Fruit fly (Drosophila melanogaster) whole organism, adult: ENCODE results near the gene Grip84.

Source experiments
- CG11617 ChIP-seq: fragments of 200-800 bp; sonication (Bioruptor generic); optimal IDR thresholded peaks from 2 replicates; lab custom pipeline; 2017; ENCODE audit warnings: mild to moderate bottlenecking, missing biosample characterization, missing genetic modification reagents, missing genetic modification characterization
- CG12768 ChIP-seq: fragments of 200-800 bp; sonication (Bioruptor generic); optimal IDR thresholded peaks from 2 replicates; lab custom pipeline; 2017; ENCODE audit warnings: missing biosample characterization, missing genetic modification characterization, mild to moderate bottlenecking, moderate library complexity, missing genetic modification reagents
- CG14711 ChIP-seq: fragments of 200-800 bp; sonication (Bioruptor generic); optimal IDR thresholded peaks from 2 replicates; lab custom pipeline; 2018; ENCODE audit warnings: missing biosample characterization, mild to moderate bottlenecking, missing genetic modification characterization, moderate library complexity
- CG1620 ChIP-seq: fragments of 200-800 bp; sonication (Bioruptor generic); optimal IDR thresholded peaks from 2 replicates; lab custom pipeline; 2016; ENCODE audit warnings: missing biosample characterization, missing genetic modification characterization
- CG33017 ChIP-seq: fragments of 200-800 bp; sonication (Bioruptor generic); optimal IDR thresholded peaks from 2 replicates; lab custom pipeline; 2018; ENCODE audit warnings: missing biosample characterization, mild to moderate bottlenecking, missing genetic modification characterization, moderate library complexity
- CG5204 ChIP-seq: fragments of 200-800 bp; sonication (Bioruptor generic); optimal IDR thresholded peaks from 2 replicates; lab custom pipeline; 2016; ENCODE audit warnings: missing biosample characterization, missing genetic modification characterization
- CG7045 ChIP-seq: fragments of 200-800 bp; sonication (Bioruptor generic); optimal IDR thresholded peaks from 2 replicates; lab custom pipeline; 2017; ENCODE audit warnings: missing biosample characterization, mild to moderate bottlenecking, missing genetic modification characterization
- CG7101 ChIP-seq: fragments of 200-800 bp; sonication (Bioruptor generic); optimal IDR thresholded peaks from 2 replicates; lab custom pipeline; 2018; ENCODE audit warnings: missing biosample characterization, mild to moderate bottlenecking, missing genetic modification characterization, moderate library complexity
- Clk ChIP-seq: fragments of 200-800 bp; sonication (Bioruptor generic); optimal IDR thresholded peaks from 2 replicates; lab custom pipeline; 2017; ENCODE audit warnings: missing biosample characterization, missing genetic modification characterization
- Crg-1 ChIP-seq: fragments of 200-800 bp; sonication (Bioruptor generic); optimal IDR thresholded peaks from 2 replicates; lab custom pipeline; 2016; ENCODE audit warnings: missing biosample characterization, missing genetic modification characterization
- Hr96 ChIP-seq: fragments of 200-800 bp; sonication (Bioruptor generic); optimal IDR thresholded peaks from 2 replicates; lab custom pipeline; 2016; ENCODE audit warnings: missing biosample characterization, missing genetic modification characterization
- Mnt ChIP-seq: fragments of 200-800 bp; sonication (Bioruptor generic); optimal IDR thresholded peaks from 2 replicates; lab custom pipeline; 2016; ENCODE audit warnings: missing biosample characterization, mild to moderate bottlenecking, missing genetic modification characterization
- bab1 ChIP-seq: fragments of 200-800 bp; sonication (Bioruptor generic); optimal IDR thresholded peaks from 3 replicates; lab custom pipeline; 2019; ENCODE audit warnings: missing biosample characterization, mild to moderate bottlenecking, missing genetic modification characterization, moderate library complexity
- cic ChIP-seq: fragments of 200-800 bp; sonication (Bioruptor generic); optimal IDR thresholded peaks from 2 replicates; lab custom pipeline; 2017; ENCODE audit warnings: missing biosample characterization, mild to moderate bottlenecking, missing genetic modification characterization, moderate library complexity
- cnc ChIP-seq, 2 experiments: fragments of >200 bp; optimal IDR thresholded peaks; 2 replicates each; lab custom pipeline; 2017
- kay ChIP-seq: fragments of 200-800 bp; sonication (Bioruptor generic); peaks from one replicate; lab custom pipeline; 2016; ENCODE audit warnings: missing biosample characterization, missing genetic modification characterization, borderline replicate concordance
- ovo ChIP-seq: fragments of 200-800 bp; sonication (Bioruptor generic); optimal IDR thresholded peaks from 2 replicates; lab custom pipeline; 2016; ENCODE audit warnings: missing biosample characterization, missing genetic modification characterization
- pad ChIP-seq: fragments of 200-800 bp; sonication (Bioruptor generic); optimal IDR thresholded peaks from 3 replicates; lab custom pipeline; 2017; ENCODE audit warnings: missing biosample characterization, missing genetic modification characterization, mild to moderate bottlenecking, moderate library complexity, missing genetic modification reagents
- tj ChIP-seq: fragments of 200-800 bp; sonication (Bioruptor generic); optimal IDR thresholded peaks from 3 replicates; lab custom pipeline; 2017; ENCODE audit warnings: missing biosample characterization, mild to moderate bottlenecking, missing genetic modification characterization, moderate library complexity
- toe ChIP-seq: fragments of 200-800 bp; sonication (Bioruptor generic); optimal IDR thresholded peaks from 2 replicates; lab custom pipeline; 2016; ENCODE audit warnings: missing biosample characterization, missing genetic modification characterization

The Grip84 gene

dm6 chrX:19577940-19578632 is 12.5 kb upstream of the Grip84 start:
- TF ChIP-seq CG7045 (GFP tag; lab: Kevin White, UChicago) (no peak), tj (GFP tag; lab: Kevin White, UChicago) (peak; percentile 44), CG5204 (no peak), CG1620 (GFP tag; lab: Kevin White, UChicago) (no peak), ovo (GFP tag; lab: Kevin White, UChicago) (peak; percentile 87), pad (peak; percentile 95), CG14711 (no peak), cic (GFP tag; lab: Kevin White, UChicago) (no peak), kay (GFP tag; lab: Kevin White, UChicago) (no peak), cnc (optimal IDR thresholded peaks at IDR 0.05; lab: Kevin White, UChicago) (no peak), toe (GFP tag; lab: Kevin White, UChicago) (no peak), Clk (no peak), CG12768 (GFP tag; lab: Kevin White, UChicago) (peak; percentile 18), bab1 (GFP tag; lab: Kevin White, UChicago) (no peak), CG7101 (tag; lab: Kevin White, UChicago) (no peak), CG11617 (peak; percentile 27), CG33017 (tag; lab: Kevin White, UChicago) (no peak), Hr96 (GFP tag; lab: Kevin White, UChicago) (no peak), Crg-1 (GFP tag; lab: Kevin White, UChicago) (no peak), Mnt (peak; percentile 80)

DNA sequence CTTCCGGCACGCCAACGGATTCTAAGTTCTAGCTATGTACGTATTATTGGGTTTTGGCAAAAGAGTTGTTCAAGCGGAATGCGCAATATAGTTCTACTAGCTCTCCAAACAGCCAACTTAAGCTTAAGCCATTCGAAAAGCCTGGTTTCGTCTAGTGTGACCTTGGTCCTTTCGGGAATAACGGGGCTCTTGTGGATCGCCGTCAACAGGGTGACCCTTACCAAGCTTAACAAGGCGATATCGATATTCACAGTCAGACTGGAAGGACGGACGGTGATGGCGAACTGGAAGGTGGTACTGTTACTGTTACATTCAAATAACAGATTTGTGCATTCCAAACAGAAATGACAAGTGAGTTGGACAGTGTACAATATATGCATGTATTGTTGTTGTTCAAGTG is 8.1 kb upstream of the Grip84 start:
- no peak for TF ChIP-seq CG11617
- no peak for TF ChIP-seq tj (GFP tag; lab: Kevin White, UChicago)
- no peak for TF ChIP-seq CG14711
- no peak for TF ChIP-seq cic (GFP tag; lab: Kevin White, UChicago)
- TF ChIP-seq ovo (GFP tag; lab: Kevin White, UChicago): peak; percentile 85
- peak; percentile 10 for TF ChIP-seq pad
- no peak for TF ChIP-seq Clk

DNA sequence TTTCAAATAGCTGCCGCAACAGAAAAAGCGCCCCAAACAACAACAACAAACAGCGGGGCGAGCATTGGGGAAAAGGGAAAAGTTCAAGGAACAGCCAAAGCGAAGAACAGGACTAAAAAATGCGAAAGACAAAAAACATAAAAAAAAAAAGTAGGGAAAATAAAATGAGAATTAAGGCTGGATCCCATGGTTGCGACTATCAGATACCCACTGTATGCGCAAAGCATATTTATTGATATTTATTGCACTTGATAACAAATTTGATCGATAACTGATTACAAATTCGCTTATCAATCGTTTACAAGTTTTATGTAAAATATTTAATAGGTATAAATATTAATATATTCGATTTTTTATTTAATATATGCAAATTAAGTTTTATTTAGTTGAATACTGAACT is 16.0 kb downstream of the Grip84 start:
- TF ChIP-seq tj (GFP tag; lab: Kevin White, UChicago) (no peak), kay (GFP tag; lab: Kevin White, UChicago) (no peak), pad (no peak), Crg-1 (GFP tag; lab: Kevin White, UChicago) (no peak), CG5204 (no peak), toe (GFP tag; lab: Kevin White, UChicago) (no peak), cic (GFP tag; lab: Kevin White, UChicago) (no peak), CG11617 (no peak), Hr96 (GFP tag; lab: Kevin White, UChicago) (no peak), bab1 (GFP tag; lab: Kevin White, UChicago) (no peak), CG12768 (GFP tag; lab: Kevin White, UChicago) (no peak), cnc (optimal IDR thresholded peaks at IDR 0.05; lab: Kevin White, UChicago) (no peak), Clk (no peak), CG33017 (tag; lab: Kevin White, UChicago) (no peak)

DNA sequence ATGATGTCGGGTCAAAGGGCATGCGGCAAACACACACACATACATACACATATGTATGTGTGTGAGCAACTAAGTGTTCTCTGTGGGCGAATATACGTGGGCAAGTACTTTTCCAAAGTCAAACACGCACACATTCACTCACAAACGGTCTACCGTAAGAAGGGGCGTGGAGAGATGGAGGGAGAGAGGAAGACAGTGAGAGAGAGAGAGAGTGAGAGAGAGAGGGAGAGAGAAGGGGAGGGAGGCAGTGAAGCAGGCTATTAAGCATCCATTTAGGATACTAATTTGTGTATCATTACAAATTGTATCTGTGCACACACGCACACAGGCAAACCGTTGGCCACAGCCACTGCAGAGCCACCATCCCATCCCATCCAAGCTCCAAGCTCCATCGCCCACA is 17.1 kb downstream of the Grip84 start:
- TF ChIP-seq CG14711 (no peak), CG33017 (tag; lab: Kevin White, UChicago) (no peak), Crg-1 (GFP tag; lab: Kevin White, UChicago) (no peak), CG1620 (GFP tag; lab: Kevin White, UChicago) (no peak)

DNA sequence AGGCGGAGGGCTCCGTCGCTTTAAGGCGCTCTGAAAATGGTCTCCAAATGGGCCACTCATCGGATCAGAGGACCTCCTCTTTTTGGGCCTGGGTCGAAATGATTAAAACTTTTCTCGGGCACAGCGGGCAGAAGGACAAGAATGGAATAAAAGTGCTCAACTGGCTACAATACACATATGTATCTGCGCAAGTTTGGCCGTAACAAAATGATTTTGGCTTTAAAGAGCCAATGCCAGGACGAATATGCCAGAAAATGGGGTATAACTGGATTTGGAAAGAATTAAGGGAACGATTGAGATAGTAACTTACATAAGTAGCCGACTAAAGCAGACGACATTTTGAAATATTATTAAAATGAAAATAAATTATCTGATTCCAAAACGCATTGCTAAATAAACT is 18.2 kb downstream of the Grip84 start, which contains the start of gene CG32532:
TSS of gene CG32532 (minus strand) at position 101 of the 400 bp plus-strand sequence.
- TF ChIP-seq Hr96 (GFP tag; lab: Kevin White, UChicago) (no peak), ovo (GFP tag; lab: Kevin White, UChicago) (no peak), cic (GFP tag; lab: Kevin White, UChicago) (no peak)

dm6 chrX:19546658-19547038 is 18.9 kb downstream of the Grip84 start:
- TF ChIP-seq Clk (no peak), ovo (GFP tag; lab: Kevin White, UChicago) (no peak), toe (GFP tag; lab: Kevin White, UChicago) (no peak), CG11617 (no peak), tj (GFP tag; lab: Kevin White, UChicago) (no peak), Crg-1 (GFP tag; lab: Kevin White, UChicago) (no peak), CG7045 (GFP tag; lab: Kevin White, UChicago) (no peak), cnc (optimal IDR thresholded peaks at IDR 0.05; lab: Kevin White, UChicago) (no peak), CG33017 (tag; lab: Kevin White, UChicago) (no peak), cic (GFP tag; lab: Kevin White, UChicago) (no peak), pad (no peak), Hr96 (GFP tag; lab: Kevin White, UChicago) (no peak), kay (GFP tag; lab: Kevin White, UChicago) (no peak), CG12768 (GFP tag; lab: Kevin White, UChicago) (no peak), CG7101 (tag; lab: Kevin White, UChicago) (no peak)
